Fruit fly (Drosophila melanogaster) whole organism, adult: ENCODE results near the gene CG32374.
A peak's percentile ranks its signal among the peaks of the same experiment; 100 is the strongest.
"Not testable (repeated sequence)": the region's sequence is repeated elsewhere in the genome, so short reads cannot be mapped to it uniquely, and the experiment has no call there.

Source experiments
- CG11617 ChIP-seq: fragments of 200-800 bp; sonication (Bioruptor generic); optimal IDR thresholded peaks from 2 replicates; lab custom pipeline; 2017; ENCODE audit warnings: mild to moderate bottlenecking, missing biosample characterization, missing genetic modification reagents, missing genetic modification characterization
- CG1620 ChIP-seq: fragments of 200-800 bp; sonication (Bioruptor generic); optimal IDR thresholded peaks from 2 replicates; lab custom pipeline; 2016; ENCODE audit warnings: missing biosample characterization, missing genetic modification characterization
- CG33017 ChIP-seq: fragments of 200-800 bp; sonication (Bioruptor generic); optimal IDR thresholded peaks from 2 replicates; lab custom pipeline; 2018; ENCODE audit warnings: missing biosample characterization, mild to moderate bottlenecking, missing genetic modification characterization, moderate library complexity
- CG7045 ChIP-seq: fragments of 200-800 bp; sonication (Bioruptor generic); optimal IDR thresholded peaks from 2 replicates; lab custom pipeline; 2017; ENCODE audit warnings: missing biosample characterization, mild to moderate bottlenecking, missing genetic modification characterization
- CG7101 ChIP-seq: fragments of 200-800 bp; sonication (Bioruptor generic); optimal IDR thresholded peaks from 2 replicates; lab custom pipeline; 2018; ENCODE audit warnings: missing biosample characterization, mild to moderate bottlenecking, missing genetic modification characterization, moderate library complexity
- Clk ChIP-seq: fragments of 200-800 bp; sonication (Bioruptor generic); optimal IDR thresholded peaks from 2 replicates; lab custom pipeline; 2017; ENCODE audit warnings: missing biosample characterization, missing genetic modification characterization
- Crg-1 ChIP-seq: fragments of 200-800 bp; sonication (Bioruptor generic); optimal IDR thresholded peaks from 2 replicates; lab custom pipeline; 2016; ENCODE audit warnings: missing biosample characterization, missing genetic modification characterization
- Mnt ChIP-seq: fragments of 200-800 bp; sonication (Bioruptor generic); optimal IDR thresholded peaks from 2 replicates; lab custom pipeline; 2016; ENCODE audit warnings: missing biosample characterization, mild to moderate bottlenecking, missing genetic modification characterization
- cic ChIP-seq: fragments of 200-800 bp; sonication (Bioruptor generic); optimal IDR thresholded peaks from 2 replicates; lab custom pipeline; 2017; ENCODE audit warnings: missing biosample characterization, mild to moderate bottlenecking, missing genetic modification characterization, moderate library complexity
- kay ChIP-seq: fragments of 200-800 bp; sonication (Bioruptor generic); peaks from one replicate; lab custom pipeline; 2016; ENCODE audit warnings: missing biosample characterization, missing genetic modification characterization, borderline replicate concordance
- pad ChIP-seq: fragments of 200-800 bp; sonication (Bioruptor generic); optimal IDR thresholded peaks from 3 replicates; lab custom pipeline; 2017; ENCODE audit warnings: missing biosample characterization, missing genetic modification characterization, mild to moderate bottlenecking, moderate library complexity, missing genetic modification reagents
- toe ChIP-seq: fragments of 200-800 bp; sonication (Bioruptor generic); optimal IDR thresholded peaks from 2 replicates; lab custom pipeline; 2016; ENCODE audit warnings: missing biosample characterization, missing genetic modification characterization

CG32374 gene

dm6 chr3L:7498731-7499130, 42.2 kb downstream of the CG32374 start, which contains the start of gene CG8539:
Gene CG8539, minus strand, starts transcription at chr3L:7498831.
- TF ChIP-seq CG11617 (GFP tag; lab: Kevin White, UChicago); cic (GFP tag; lab: Kevin White, UChicago); CG7045: not testable (repeated sequence)

- TF ChIP-seq Clk (GFP tag; lab: Kevin White, UChicago): no peak
- no peak for TF ChIP-seq pad (GFP tag; lab: Kevin White, UChicago)
- TF ChIP-seq CG33017 (tag; lab: Kevin White, UChicago): no peak
- TF ChIP-seq kay (GFP tag; lab: Kevin White, UChicago): no peak
- peak; percentile 23 for TF ChIP-seq cic (GFP tag; lab: Kevin White, UChicago)
- TF ChIP-seq Mnt (GFP tag; lab: Kevin White, UChicago): no peak
Measured at dm6 chr3L:7496097-7496496, 44.9 kb downstream of the CG32374 start, which contains the start of gene Cyp4d8. Gene Cyp4d8, minus strand, starts transcription at chr3L:7496197.

dm6 chr3L:7491564-7491963, 49.4 kb downstream of the CG32374 start, which contains the start of gene Cyp316a1:
Gene Cyp316a1, plus strand, starts transcription at chr3L:7491864.
- TF ChIP-seq pad (GFP tag; lab: Kevin White, UChicago): no peak
- no peak for TF ChIP-seq CG7101 (tag; lab: Kevin White, UChicago)
- no peak for TF ChIP-seq CG11617 (GFP tag; lab: Kevin White, UChicago)
- no peak for TF ChIP-seq toe (GFP tag; lab: Kevin White, UChicago)
- no peak for TF ChIP-seq CG1620 (GFP tag; lab: Kevin White, UChicago)
- TF ChIP-seq Crg-1 (GFP tag; lab: Kevin White, UChicago): no peak
